Fruit fly (Drosophila melanogaster) whole organism, embryonic: ENCODE data around the gene CG14024.
A peak's percentile ranks its signal among the peaks of the same experiment; 100 is the strongest.

Source experiments
- Adf1 ChIP-seq: fragments of 200-800 bp; sonication (Bioruptor generic); IDR thresholded peaks from 2 replicates; pipeline ENCODE4 v1.3.6; 2022; ENCODE audit warnings: missing biosample characterization, missing genetic modification characterization
- B-H2 ChIP-seq: fragments of 200-800 bp; sonication (Bioruptor generic); optimal IDR thresholded peaks from 2 replicates; lab custom pipeline; 2018; ENCODE audit warnings: missing biosample characterization, mild to moderate bottlenecking, missing genetic modification characterization
- CG10366 ChIP-seq: fragments of 200-800 bp; sonication (Bioruptor generic); IDR thresholded peaks from 2 replicates; pipeline ENCODE4 v1.3.6; 2022; ENCODE audit warnings: missing biosample characterization, missing genetic modification characterization
- CG10565 ChIP-seq: fragments of 200-800 bp; sonication (Bioruptor generic); optimal IDR thresholded peaks from 3 replicates; lab custom pipeline; 2016; ENCODE audit warnings: missing biosample characterization, mild to moderate bottlenecking, missing genetic modification characterization
- CG12104 ChIP-seq: fragments of 200-800 bp; sonication (Bioruptor generic); optimal IDR thresholded peaks from 3 replicates; lab custom pipeline; 2016; ENCODE audit warnings: missing biosample characterization, missing genetic modification characterization
- CG12299 ChIP-seq: fragments of 200-800 bp; sonication (Bioruptor generic); optimal IDR thresholded peaks from 2 replicates; lab custom pipeline; 2018; ENCODE audit warnings: missing biosample characterization, mild to moderate bottlenecking, missing genetic modification characterization
- CG12942 ChIP-seq: fragments of 200-800 bp; sonication (Bioruptor generic); optimal IDR thresholded peaks from 3 replicates; lab custom pipeline; 2016; ENCODE audit warnings: missing biosample characterization, missing genetic modification characterization
- CG13624 ChIP-seq: fragments of 200-800 bp; sonication (Bioruptor generic); optimal IDR thresholded peaks from 2 replicates; lab custom pipeline; 2016; ENCODE audit warnings: missing biosample characterization, missing genetic modification characterization
- CG13894 ChIP-seq: fragments of 200-800 bp; sonication (Bioruptor generic); optimal IDR thresholded peaks from 3 replicates; lab custom pipeline; 2018; ENCODE audit warnings: missing biosample characterization, mild to moderate bottlenecking, missing genetic modification characterization, moderate library complexity
- CG17328 ChIP-seq: fragments of 200-800 bp; sonication (Bioruptor generic); IDR thresholded peaks from 2 replicates; pipeline ENCODE4 v1.3.6; 2022; ENCODE audit warnings: missing biosample characterization, missing genetic modification characterization
- CG17385 ChIP-seq: fragments of 200-800 bp; sonication (Bioruptor generic); optimal IDR thresholded peaks from 3 replicates; lab custom pipeline; 2018; ENCODE audit warnings: missing biosample characterization, mild to moderate bottlenecking, missing genetic modification characterization
- CG2116 ChIP-seq: fragments of 200-800 bp; sonication (Bioruptor generic); optimal IDR thresholded peaks from 3 replicates; lab custom pipeline; 2018; ENCODE audit warnings: missing biosample characterization, mild to moderate bottlenecking, missing genetic modification characterization
- CG2889 ChIP-seq: fragments of 200-800 bp; sonication (Bioruptor generic); IDR thresholded peaks from 3 replicates; pipeline ENCODE4 v1.3.6; 2022; ENCODE audit warnings: missing biosample characterization, missing genetic modification characterization
- CG30431 ChIP-seq: fragments of 200-800 bp; sonication (Bioruptor generic); optimal IDR thresholded peaks from 2 replicates; lab custom pipeline; 2017; ENCODE audit warnings: missing biosample characterization, missing genetic modification characterization
- CG32532 ChIP-seq: fragments of 200-800 bp; sonication (Bioruptor generic); IDR thresholded peaks from 2 replicates; pipeline ENCODE4 v1.3.6; 2022; ENCODE audit warnings: missing biosample characterization, missing genetic modification characterization
- CG32772 ChIP-seq: fragments of 200-800 bp; sonication (Bioruptor generic); IDR thresholded peaks from 2 replicates; pipeline ENCODE4 v1.3.6; 2022; ENCODE audit warnings: missing biosample characterization, missing genetic modification characterization
- CG33213 ChIP-seq: fragments of 200-800 bp; sonication (Bioruptor generic); optimal IDR thresholded peaks from 3 replicates; lab custom pipeline; 2016; ENCODE audit warnings: missing biosample characterization, missing genetic modification characterization
- CG3847 ChIP-seq: fragments of 200-800 bp; sonication (Bioruptor generic); IDR thresholded peaks from 2 replicates; pipeline ENCODE4 v1.3.6; 2022; ENCODE audit warnings: missing biosample characterization, missing genetic modification characterization
- CG4404 ChIP-seq: fragments of 200-800 bp; sonication (Bioruptor generic); IDR thresholded peaks from 2 replicates; pipeline ENCODE4 v1.3.6; 2022; ENCODE audit warnings: missing biosample characterization, missing genetic modification characterization
- CG6254 ChIP-seq: fragments of 200-800 bp; sonication (Bioruptor generic); optimal IDR thresholded peaks from 3 replicates; lab custom pipeline; 2017; ENCODE audit warnings: mild to moderate bottlenecking, missing biosample characterization, missing genetic modification reagents, missing genetic modification characterization
- CG6272 ChIP-seq: fragments of 200-800 bp; sonication (Bioruptor generic); IDR thresholded peaks from 2 replicates; pipeline ENCODE4 v1.3.6; 2022; ENCODE audit warnings: missing biosample characterization, missing genetic modification characterization
- CG8359 ChIP-seq: fragments of 200-800 bp; sonication (Bioruptor generic); optimal IDR thresholded peaks from 2 replicates; lab custom pipeline; 2017; ENCODE audit warnings: missing biosample characterization, mild to moderate bottlenecking, missing genetic modification characterization, borderline replicate concordance
- CG9215 ChIP-seq: fragments of 200-800 bp; sonication (Bioruptor generic); IDR thresholded peaks from 2 replicates; pipeline ENCODE4 v1.3.6; 2022; ENCODE audit warnings: missing biosample characterization, missing genetic modification characterization
- Doc3 ChIP-seq: fragments of 200-800 bp; sonication (Bioruptor generic); IDR thresholded peaks from 3 replicates; pipeline ENCODE4 v1.3.6; 2022; ENCODE audit warnings: missing biosample characterization, missing genetic modification characterization; ENCODE audit not compliant: partially characterized antibody
- Dref ChIP-seq: fragments of 200-800 bp; sonication (Bioruptor generic); IDR thresholded peaks from 2 replicates; pipeline ENCODE4 v1.3.6; 2022; ENCODE audit warnings: missing biosample characterization, missing genetic modification characterization
- Ets65A ChIP-seq: fragments of 200-800 bp; sonication (Bioruptor generic); peaks from one replicate; lab custom pipeline; 2016; ENCODE audit warnings: missing biosample characterization, missing genetic modification characterization
- Fer3 ChIP-seq: fragments of 200-800 bp; sonication (Bioruptor generic); optimal IDR thresholded peaks from 2 replicates; lab custom pipeline; 2018; ENCODE audit warnings: missing biosample characterization, mild to moderate bottlenecking, missing genetic modification characterization, moderate library complexity
- HLH54F ChIP-seq: fragments of 200-800 bp; sonication (Bioruptor generic); optimal IDR thresholded peaks from 3 replicates; lab custom pipeline; 2016; ENCODE audit warnings: missing biosample characterization, missing genetic modification characterization
- NFAT ChIP-seq: fragments of 200-800 bp; sonication (Bioruptor generic); IDR thresholded peaks from 2 replicates; pipeline ENCODE4 v1.3.6; 2022; ENCODE audit warnings: missing biosample characterization, missing genetic modification characterization
- Ravus ChIP-seq: fragments of 200-800 bp; sonication (Bioruptor generic); IDR thresholded peaks from 2 replicates; pipeline ENCODE4 v1.3.6; 2022; ENCODE audit warnings: missing biosample characterization, missing genetic modification characterization
- Sox102F ChIP-seq: fragments of 200-800 bp; sonication (Bioruptor generic); optimal IDR thresholded peaks from 2 replicates; lab custom pipeline; 2018; ENCODE audit warnings: missing biosample characterization, mild to moderate bottlenecking, missing genetic modification characterization, moderate library complexity
- Ssrp ChIP-seq: fragments of 200-800 bp; sonication (Bioruptor generic); optimal IDR thresholded peaks from 2 replicates; lab custom pipeline; 2018; ENCODE audit warnings: missing biosample characterization, mild to moderate bottlenecking, missing genetic modification characterization, moderate library complexity
- ara ChIP-seq: fragments of 200-800 bp; sonication (Bioruptor generic); IDR thresholded peaks from 2 replicates; pipeline ENCODE4 v1.3.6; 2022; ENCODE audit warnings: missing biosample characterization, missing genetic modification characterization
- ash1 ChIP-seq: fragments of 200-800 bp; sonication (Bioruptor generic); optimal IDR thresholded peaks from 2 replicates; lab custom pipeline; 2018; ENCODE audit warnings: missing biosample characterization, mild to moderate bottlenecking, missing genetic modification characterization
- chinmo ChIP-seq: fragments of 200-800 bp; sonication (Bioruptor generic); IDR thresholded peaks from 4 replicates; pipeline ENCODE4 v1.3.6; 2022; ENCODE audit warnings: missing biosample characterization, missing genetic modification characterization; ENCODE audit not compliant: partially characterized antibody
- crp ChIP-seq, 2 experiments: fragments of 200-800 bp; sonication (Bioruptor generic); optimal IDR thresholded peaks; 2 replicates in 1 of 2; 3 replicates in 1 of 2; lab custom pipeline; 2017; ENCODE audit warnings: missing biosample characterization in 2 of 2, missing genetic modification characterization in 2 of 2, mild to moderate bottlenecking in 1 of 2, moderate library complexity in 1 of 2
- emc ChIP-seq: fragments of 200-800 bp; sonication (Bioruptor generic); optimal IDR thresholded peaks from 2 replicates; lab custom pipeline; 2016; ENCODE audit warnings: missing biosample characterization, missing genetic modification characterization
- esg ChIP-seq: fragments of 200-800 bp; sonication (Bioruptor generic); conservative IDR thresholded peaks from 2 replicates; pipeline ENCODE4 v1.3.6; 2022; ENCODE audit warnings: missing biosample characterization, missing genetic modification characterization
- fru ChIP-seq: fragments of >200 bp; optimal IDR thresholded peaks from 2 replicates; lab custom pipeline; 2017
- grau ChIP-seq: fragments of 200-800 bp; optimal IDR thresholded peaks from 3 replicates; lab custom pipeline; 2019; ENCODE audit warnings: missing biosample characterization, mild to moderate bottlenecking, missing genetic modification characterization, moderate library complexity
- lab ChIP-seq: fragments of 200-800 bp; sonication (Bioruptor generic); optimal IDR thresholded peaks from 3 replicates; lab custom pipeline; 2017; ENCODE audit warnings: missing biosample characterization, missing genetic modification characterization, mild to moderate bottlenecking, moderate library complexity, missing genetic modification reagents
- lbe ChIP-seq: fragments of 200-800 bp; sonication (Bioruptor generic); optimal IDR thresholded peaks from 2 replicates; lab custom pipeline; 2016; ENCODE audit warnings: missing biosample characterization, mild to moderate bottlenecking, missing genetic modification characterization
- nmo ChIP-seq: fragments of 200-800 bp; sonication (Bioruptor generic); optimal IDR thresholded peaks from 2 replicates; lab custom pipeline; 2018; ENCODE audit warnings: missing biosample characterization, mild to moderate bottlenecking, missing genetic modification characterization, moderate library complexity
- sens ChIP-seq: fragments of 200-800 bp; sonication (Bioruptor generic); peaks from one replicate; lab custom pipeline; 2016; ENCODE audit warnings: missing biosample characterization, missing genetic modification characterization
- sna ChIP-seq: fragments of 200-800 bp; sonication (Bioruptor generic); IDR thresholded peaks from 2 replicates; pipeline ENCODE4 v1.3.6; 2022; ENCODE audit warnings: missing biosample characterization, missing genetic modification characterization; ENCODE audit not compliant: partially characterized antibody
- stwl ChIP-seq: fragments of 200-800 bp; sonication (Bioruptor generic); optimal IDR thresholded peaks from 3 replicates; lab custom pipeline; 2018; ENCODE audit warnings: missing biosample characterization, mild to moderate bottlenecking, missing genetic modification characterization, moderate library complexity
- sug ChIP-seq: fragments of 200-800 bp; optimal IDR thresholded peaks from 2 replicates; lab custom pipeline; 2019; ENCODE audit warnings: missing biosample characterization, mild to moderate bottlenecking, missing genetic modification characterization, moderate library complexity
- unpg ChIP-seq: fragments of 200-800 bp; sonication (Bioruptor generic); optimal IDR thresholded peaks from 3 replicates; lab custom pipeline; 2018; ENCODE audit warnings: missing biosample characterization, mild to moderate bottlenecking, missing genetic modification characterization, moderate library complexity
- wdn ChIP-seq: fragments of 200-800 bp; sonication (Bioruptor generic); IDR thresholded peaks from 2 replicates; pipeline ENCODE4 v1.3.6; 2022; ENCODE audit warnings: missing biosample characterization, missing genetic modification characterization

Gene CG14024

DNA sequence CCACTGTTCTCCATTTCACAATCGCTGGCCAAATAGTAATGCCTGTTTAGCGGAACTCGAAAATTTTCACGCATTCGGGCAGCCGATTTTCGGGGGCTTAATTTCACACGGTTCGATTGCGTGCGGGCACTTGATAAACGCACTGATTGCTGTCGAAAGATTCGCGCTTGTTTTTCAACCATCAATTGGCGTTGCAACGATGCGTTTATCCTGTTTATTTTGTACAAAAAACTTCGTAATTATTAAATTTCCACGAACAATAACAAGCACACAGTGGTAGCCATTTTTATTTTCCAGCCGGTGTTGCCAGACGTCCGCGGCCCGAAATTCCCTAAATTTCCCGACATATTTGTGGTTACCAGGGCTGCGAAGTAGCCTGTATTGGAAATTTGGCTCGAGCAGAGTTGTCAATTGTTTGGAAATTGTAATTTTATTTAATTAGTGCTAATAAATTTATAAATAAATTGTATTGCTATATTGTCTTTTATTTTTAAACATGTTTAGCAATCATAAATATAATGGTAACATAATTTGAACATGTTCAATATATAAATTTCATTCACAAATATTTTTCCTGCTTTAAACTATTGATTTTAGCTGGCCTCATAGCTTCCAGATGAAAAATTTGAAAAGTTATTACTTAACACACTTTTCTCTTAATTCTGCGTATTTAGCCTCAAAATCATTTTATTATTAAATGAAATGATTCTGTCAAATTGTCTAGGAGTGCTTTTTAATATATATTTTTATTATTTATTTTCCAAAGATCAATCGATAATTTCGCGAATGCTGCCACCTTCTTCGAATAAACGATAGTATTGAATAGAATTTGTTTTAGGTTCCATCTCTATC, 11.9 kb upstream of the CG14024 start, which contains the start of the genes Ncoa6 and cype (continued):
- TF ChIP-seq NFAT (peak; percentile 47; the same call in 1 of the 2 replicates), Fer3 (tag; lab: Kevin White, UChicago) (peak; percentile 32), stwl (tag; lab: Kevin White, UChicago) (peak; percentile 38), Sox102F (GFP tag; lab: Kevin White, UChicago) (peak; percentile 49), CG17328 (GFP tag; lab: Robert Waterston, UW) (no peak), Dref (GFP tag; lab: Robert Waterston, UW) (peak; percentile 64), CG13894 (tag; lab: Kevin White, UChicago) (peak; percentile 59), sens (GFP tag; lab: Kevin White, UChicago) (peak; percentile 76), CG2116 (peak; percentile 51), sug (tag; lab: Kevin White, UChicago) (peak; percentile 56), CG17385 (GFP tag; lab: Kevin White, UChicago) (peak; percentile 22), lbe (GFP tag; lab: Kevin White, UChicago) (no peak), CG10366 (peak; percentile 31), emc (GFP tag; lab: Kevin White, UChicago) (no peak), ash1 (no peak), CG32772 (GFP tag; lab: Robert Waterston, UW) (peak; percentile 38; the same call in 1 of the 2 replicates), CG4404 (GFP tag; lab: Robert Waterston, UW) (peak; percentile 36; the same call in 1 of the 2 replicates), B-H2 (GFP tag; lab: Kevin White, UChicago) (no peak), CG32532 (GFP tag; lab: Robert Waterston, UW) (peak; percentile 69), CG8359 (GFP tag; lab: Kevin White, UChicago) (no peak), wdn (GFP tag; lab: Robert Waterston, UW) (no peak), CG12104 (GFP tag; lab: Kevin White, UChicago) (peak; percentile 60), CG6254 (GFP tag; lab: Kevin White, UChicago) (no peak), CG33213 (GFP tag; lab: Kevin White, UChicago) (peak; percentile 17), esg (GFP tag; lab: Robert Waterston, UW) (peak; percentile 41; the same call in 1 of the 2 replicates), fru (lab: Kevin White, UChicago) (no peak), Ssrp (peak; percentile 39), CG30431 (peak; percentile 16), CG6272 (GFP tag; lab: Robert Waterston, UW) (0 out of 2 replicates have a peak, but pooled peaks have one; percentile 4), CG9215 (peak; percentile 61), CG3847 (peak; percentile 84), Doc3 (peak; percentile 85), Ravus (GFP tag; lab: Robert Waterston, UW) (no peak), grau (tag; lab: Kevin White, UChicago) (peak; percentile 66), lab (GFP tag; lab: Kevin White, UChicago) (peak; percentile 60), crp (GFP tag; optimal IDR thresholded peaks at IDR 0.05; lab: Kevin White, UChicago) (no peak), Adf1 (no peak), unpg (GFP tag; lab: Kevin White, UChicago) (peak; percentile 38), ara (GFP tag; lab: Robert Waterston, UW) (peak; percentile 49; the same call in 1 of the 2 replicates), Ets65A (GFP tag; lab: Kevin White, UChicago) (peak; percentile 70), CG2889 (GFP tag; lab: Robert Waterston, UW) (no peak), sna (peak; percentile 79), chinmo (GFP tag; lab: Robert Waterston, UW) (0 out of 4 replicates have a peak, but pooled peaks have one; percentile 53), CG12299 (tag; lab: Kevin White, UChicago) (no peak), CG13624 (no peak), HLH54F (GFP tag; lab: Kevin White, UChicago) (no peak), CG12942 (peak; percentile 13), CG10565 (no peak), nmo (GFP tag; lab: Kevin White, UChicago) (peak; percentile 69)
